Worm (Caenorhabditis elegans) whole organism, L4 larva: ENCODE results near the gene F23F12.12.

Source experiments
- D1046.2 ChIP-seq: fragments of 200-800 bp; sonication (Bioruptor generic); IDR thresholded peaks from 2 replicates; pipeline ENCODE4 v1.3.6; 2022; ENCODE audit warnings: missing genetic modification characterization, missing compliant biosample characterization
- T20F7.1 ChIP-seq: fragments of 200-800 bp; sonication (Bioruptor generic); optimal IDR thresholded peaks from 2 replicates; lab custom pipeline; 2018; ENCODE audit warnings: mild to moderate bottlenecking, missing genetic modification characterization, missing compliant biosample characterization
- Y48G9A.11 ChIP-seq: fragments of 200-800 bp; sonication (Bioruptor generic); IDR thresholded peaks from 2 replicates; pipeline ENCODE4 v1.3.6; 2022; ENCODE audit warnings: missing genetic modification reagents, missing genetic modification characterization, missing compliant biosample characterization
- ama-1 ChIP-seq: fragments of 150-350 bp; optimal IDR thresholded peaks from 2 replicates; lab custom pipeline; 2014; ENCODE audit warnings: inconsistent platforms, mixed read lengths
- ceh-20 ChIP-seq: fragments of 200-800 bp; sonication (Bioruptor generic); IDR thresholded peaks from 2 replicates; pipeline ENCODE4 v1.3.6; 2022; ENCODE audit warnings: missing genetic modification reagents, missing genetic modification characterization, missing compliant biosample characterization
- ceh-32 ChIP-seq: sonication (generic microtip); optimal IDR thresholded peaks from 2 replicates; lab custom pipeline; 2016; ENCODE audit warnings: mild to moderate bottlenecking, missing genetic modification characterization, missing compliant biosample characterization; ENCODE audit not compliant: poor library complexity
- cey-2 ChIP-seq: sonication (generic microtip); optimal IDR thresholded peaks from 3 replicates; lab custom pipeline; 2017; ENCODE audit warnings: missing genetic modification characterization, mild to moderate bottlenecking, missing compliant biosample characterization, antibody characterized with exemption, borderline replicate concordance; ENCODE audit not compliant: insufficient read depth
- daf-12 ChIP-seq: fragments of 150-350 bp; optimal IDR thresholded peaks from 2 replicates; lab custom pipeline; 2014; ENCODE audit warnings: missing biosample characterization, missing genetic modification reagents, missing genetic modification characterization
- daf-16 ChIP-seq, 3 experiments: sonication (generic microtip); optimal IDR thresholded peaks; 2 replicates each; lab custom pipeline; 2016 to 2017; ENCODE audit warnings: missing genetic modification characterization in 3 of 3, missing genetic modification reagents in 3 of 3, mild to moderate bottlenecking in 2 of 3, missing compliant biosample characterization in 2 of 3, missing biosample characterization in 1 of 3, moderate library complexity in 1 of 3
- dmd-6 ChIP-seq: fragments of 200-800 bp; sonication (Bioruptor generic); IDR thresholded peaks from 2 replicates; pipeline ENCODE4 v1.3.6; 2022; ENCODE audit warnings: missing genetic modification reagents, missing genetic modification characterization, missing compliant biosample characterization
- dmd-9 ChIP-seq: fragments of 200-800 bp; sonication (Bioruptor generic); IDR thresholded peaks from 2 replicates; pipeline ENCODE4 v1.3.6; 2022; ENCODE audit warnings: missing genetic modification reagents, missing genetic modification characterization, missing compliant biosample characterization
- duxl-1 ChIP-seq: sonication (generic microtip); optimal IDR thresholded peaks from 2 replicates; lab custom pipeline; 2016; ENCODE audit warnings: mild to moderate bottlenecking, missing genetic modification characterization, moderate library complexity, missing compliant biosample characterization; ENCODE audit not compliant: poor library complexity
- dve-1 ChIP-seq: sonication (generic microtip); optimal IDR thresholded peaks from 2 replicates; lab custom pipeline; 2017; ENCODE audit warnings: antibody characterized with exemption, mild to moderate bottlenecking, missing genetic modification characterization, missing compliant biosample characterization; ENCODE audit not compliant: insufficient read depth
- egl-43 ChIP-seq: fragments of 200-800 bp; sonication (Bioruptor generic); IDR thresholded peaks from 2 replicates; pipeline ENCODE4 v1.3.6; 2022; ENCODE audit warnings: missing genetic modification reagents, missing genetic modification characterization, missing compliant biosample characterization
- fos-1 ChIP-seq: fragments of 150-350 bp; optimal IDR thresholded peaks from 2 replicates; lab custom pipeline; 2014; ENCODE audit warnings: missing biosample characterization, missing genetic modification characterization
- hlh-11 ChIP-seq: fragments of 200-800 bp; sonication (Bioruptor generic); optimal IDR thresholded peaks from 2 replicates; lab custom pipeline; 2018; ENCODE audit warnings: mild to moderate bottlenecking, missing genetic modification characterization, missing compliant biosample characterization
- hlh-30 ChIP-seq: sonication (generic microtip); optimal IDR thresholded peaks from 2 replicates; lab custom pipeline; 2017; ENCODE audit warnings: antibody characterized with exemption, mild to moderate bottlenecking, missing genetic modification characterization, missing compliant biosample characterization; ENCODE audit not compliant: insufficient read depth
- hmg-1.1 ChIP-seq: fragments of 200-800 bp; sonication (Bioruptor generic); IDR thresholded peaks from 2 replicates; pipeline ENCODE4 v1.3.6; 2022; ENCODE audit warnings: missing genetic modification reagents, missing genetic modification characterization, missing compliant biosample characterization
- jun-1 ChIP-seq: fragments of 150-350 bp; optimal IDR thresholded peaks from 2 replicates; lab custom pipeline; 2014; ENCODE audit warnings: missing biosample characterization, missing genetic modification reagents, missing genetic modification characterization
- lin-38 ChIP-seq: fragments of 200-800 bp; sonication (Bioruptor generic); IDR thresholded peaks from 2 replicates; pipeline ENCODE4 v1.3.6; 2022; ENCODE audit warnings: missing genetic modification reagents, missing genetic modification characterization, missing compliant biosample characterization
- lin-39 ChIP-seq: fragments of 150-350 bp; optimal IDR thresholded peaks from 2 replicates; lab custom pipeline; 2014; ENCODE audit warnings: missing biosample characterization, missing genetic modification reagents, missing genetic modification characterization
- lsy-2 ChIP-seq, 2 experiments: fragments of 150-350 bp in 1 of 2; sonication (generic microtip) in 1 of 2; optimal IDR thresholded peaks; 2 replicates each; lab custom pipeline; 2014 to 2017; ENCODE audit warnings: missing biosample characterization in 2 of 2, missing genetic modification characterization in 2 of 2
- mdt-29 ChIP-seq: fragments of 200-800 bp; sonication (Bioruptor generic); IDR thresholded peaks from 2 replicates; pipeline ENCODE4 v1.3.6; 2022; ENCODE audit warnings: missing genetic modification reagents, missing genetic modification characterization, missing compliant biosample characterization
- mep-1 ChIP-seq: fragments of 150-350 bp; sonication (generic microtip); optimal IDR thresholded peaks from 3 replicates; lab custom pipeline; 2014; ENCODE audit warnings: missing biosample characterization, missing genetic modification characterization
- mxl-3 ChIP-seq: fragments of 200-800 bp; sonication (Bioruptor generic); optimal IDR thresholded peaks from 2 replicates; lab custom pipeline; 2018; ENCODE audit warnings: mild to moderate bottlenecking, missing genetic modification characterization, missing compliant biosample characterization
- nhr-111 ChIP-seq: fragments of 200-800 bp; sonication (Bioruptor generic); optimal IDR thresholded peaks from 2 replicates; lab custom pipeline; 2018; ENCODE audit warnings: mild to moderate bottlenecking, missing genetic modification characterization, missing compliant biosample characterization
- nhr-28 ChIP-seq: fragments of 150-350 bp; optimal IDR thresholded peaks from 2 replicates; lab custom pipeline; 2014; ENCODE audit warnings: missing biosample characterization, missing genetic modification characterization
- rbr-2 ChIP-seq: sonication (generic microtip); optimal IDR thresholded peaks from 2 replicates; lab custom pipeline; 2016; ENCODE audit warnings: missing genotype, missing genetic modification characterization, missing compliant biosample characterization
- skn-1 ChIP-seq: fragments of 150-350 bp; optimal IDR thresholded peaks from 2 replicates; lab custom pipeline; 2014; ENCODE audit warnings: missing biosample characterization, missing genetic modification characterization
- snpc-1.2 ChIP-seq: fragments of 200-800 bp; sonication (Bioruptor generic); IDR thresholded peaks from 2 replicates; pipeline ENCODE4 v1.3.6; 2022; ENCODE audit warnings: missing genetic modification reagents, missing genetic modification characterization, missing compliant biosample characterization
- snpc-4 ChIP-seq: fragments of 150-350 bp; optimal IDR thresholded peaks from 2 replicates; lab custom pipeline; 2014; ENCODE audit warnings: missing biosample characterization, missing genetic modification characterization
- spr-1 ChIP-seq: sonication (generic microtip); optimal IDR thresholded peaks from 2 replicates; lab custom pipeline; 2016; ENCODE audit warnings: mild to moderate bottlenecking, missing genetic modification characterization, missing compliant biosample characterization
- tra-1 ChIP-seq: fragments of 200-800 bp; sonication (Bioruptor generic); IDR thresholded peaks from 2 replicates; pipeline ENCODE4 v1.3.6; 2022; ENCODE audit warnings: missing genetic modification reagents, missing genetic modification characterization, missing compliant biosample characterization
- unc-39 ChIP-seq: sonication (generic microtip); optimal IDR thresholded peaks from 2 replicates; lab custom pipeline; 2017; ENCODE audit warnings: missing biosample characterization, missing genetic modification characterization
- unc-62 ChIP-seq, 3 experiments: fragments of 150-350 bp in 1 of 3; sonication (generic microtip); optimal IDR thresholded peaks in 2 of 3; peaks in 1 of 3; 1 replicate in 1 of 3; 2 replicates in 2 of 3; lab custom pipeline; 2014 to 2017; ENCODE audit warnings: missing biosample characterization in 3 of 3, missing genetic modification characterization in 3 of 3, missing genetic modification reagents in 3 of 3, missing genotype in 1 of 3
- zag-1 ChIP-seq: fragments of 150-350 bp; optimal IDR thresholded peaks from 2 replicates; lab custom pipeline; 2014; ENCODE audit warnings: missing biosample characterization, missing genetic modification characterization
- zip-2 ChIP-seq: fragments of 150-350 bp; optimal IDR thresholded peaks from 2 replicates; lab custom pipeline; 2014; ENCODE audit warnings: missing biosample characterization, missing genetic modification characterization
- ztf-7 ChIP-seq: fragments of 150-350 bp; optimal IDR thresholded peaks from 2 replicates; lab custom pipeline; 2014; ENCODE audit warnings: missing biosample characterization, missing genetic modification characterization

F23F12.12 gene

DNA sequence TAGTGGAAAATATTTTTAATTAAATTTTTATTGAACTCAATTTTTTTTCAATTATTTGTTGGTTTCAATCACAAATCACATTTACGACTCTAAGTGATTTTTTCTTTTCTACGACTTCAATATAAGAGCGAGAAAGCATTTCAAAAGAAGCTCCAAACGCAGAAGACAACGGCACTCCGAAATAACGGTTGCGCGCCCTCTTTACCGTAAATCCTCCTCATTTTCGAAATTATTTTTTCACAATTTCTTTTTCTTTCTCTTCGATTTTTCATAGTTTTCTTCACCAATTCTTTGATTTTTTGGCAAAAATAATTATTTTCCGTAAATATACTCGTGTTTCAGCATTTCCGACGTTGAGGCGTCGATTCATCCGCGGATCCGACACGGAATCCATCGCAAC, 3.8 kb upstream of the F23F12.12 start:
- peak; percentile 95 for TF ChIP-seq Y48G9A.11 (GFP tag; lab: Robert Waterston, UW)

DNA sequence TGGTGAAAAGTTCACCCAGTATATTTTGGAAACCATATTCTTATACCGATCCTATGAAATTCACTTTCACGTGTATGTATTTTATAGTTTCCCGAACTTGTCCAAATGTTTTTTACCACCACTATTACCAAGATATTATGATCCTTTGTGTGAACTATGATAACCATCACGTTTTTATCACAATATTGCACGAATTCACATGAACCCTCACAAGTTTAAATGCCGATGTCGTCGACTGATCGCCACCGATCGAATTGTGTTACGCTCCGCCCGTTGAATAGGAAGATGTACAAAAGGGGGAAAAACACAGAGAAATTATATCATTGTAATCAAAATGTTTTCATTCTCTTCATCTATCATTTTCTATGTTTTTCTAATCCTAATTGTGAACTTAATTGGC, 395 bp downstream of the F23F12.12 start:
- no peak for TF ChIP-seq zag-1
- no peak for TF ChIP-seq snpc-4 (tag; lab: Kevin White, UChicago)
- no peak for TF ChIP-seq duxl-1 (tag; lab: Kevin White, UChicago)
- no peak for TF ChIP-seq nhr-111 (GFP tag; lab: Kevin White, UChicago)
- peak; percentile 77 for TF ChIP-seq nhr-28
- peak; percentile 5 for TF ChIP-seq hlh-11 (tag; lab: Kevin White, UChicago)
- peak; percentile 28 for TF ChIP-seq mxl-3
- no peak for TF ChIP-seq ama-1 (lab: Kevin White, UChicago)
- no peak for TF ChIP-seq ceh-20
- no peak for TF ChIP-seq skn-1 (tag; lab: Kevin White, UChicago)
- TF ChIP-seq hlh-30 (tag; lab: Kevin White, UChicago), result peak; percentile 48

- TF ChIP-seq daf-12 (tag; lab: Kevin White, UChicago), result no peak
- peak; percentile 14 for TF ChIP-seq dve-1 (tag; lab: Kevin White, UChicago)
- no peak for TF ChIP-seq mdt-29 (GFP tag; lab: Robert Waterston, UW)
- TF ChIP-seq dmd-6 (GFP tag; lab: Robert Waterston, UW), result peak; percentile 44
- no peak for TF ChIP-seq D1046.2 (GFP tag; lab: Robert Waterston, UW)
- 0 out of 2 replicates have a peak, but pooled peaks have one; percentile 8 for TF ChIP-seq tra-1
- no peak for TF ChIP-seq ztf-7 (tag; lab: Kevin White, UChicago)
- no peak for TF ChIP-seq snpc-1.2 (GFP tag; lab: Robert Waterston, UW)
- TF ChIP-seq unc-39, result no peak
- peak; percentile 31 for TF ChIP-seq hlh-30 (tag; lab: Kevin White, UChicago)
- peak; percentile 20 for TF ChIP-seq nhr-28
- no peak for TF ChIP-seq dmd-9 (GFP tag; lab: Robert Waterston, UW)
- no peak for TF ChIP-seq Y48G9A.11 (GFP tag; lab: Robert Waterston, UW)
- peak in 1 of 2 experiments; percentile 18 for TF ChIP-seq lsy-2 (tag; optimal IDR thresholded peaks at IDR 0.05; lab: Kevin White, UChicago)
- TF ChIP-seq ceh-32 (tag; lab: Kevin White, UChicago), result no peak
- no peak for TF ChIP-seq lin-39 (tag; lab: Kevin White, UChicago)
- TF ChIP-seq mep-1 (tag; lab: Kevin White, UChicago), result no peak
- peak; percentile 44 for TF ChIP-seq cey-2 (tag; lab: Kevin White, UChicago)
- TF ChIP-seq spr-1 (tag; lab: Kevin White, UChicago), result no peak
- no peak for TF ChIP-seq hmg-1.1 (GFP tag; lab: Robert Waterston, UW)
- TF ChIP-seq lin-38 (GFP tag; lab: Robert Waterston, UW), result no peak
- TF ChIP-seq daf-16 (GFP tag; optimal IDR thresholded peaks at IDR 0.05; lab: Kevin White, UChicago), result no peak
- peak; percentile 73 for TF ChIP-seq daf-16 (tag; optimal IDR thresholded peaks at IDR 0.05; lab: Kevin White, UChicago)
- TF ChIP-seq hlh-11 (tag; lab: Kevin White, UChicago), result peak; percentile 36
- peak; percentile 22 for TF ChIP-seq T20F7.1 (GFP tag; lab: Kevin White, UChicago)
- TF ChIP-seq snpc-4 (tag; lab: Kevin White, UChicago), result no peak
- no peak for TF ChIP-seq zip-2
- TF ChIP-seq fos-1, result no peak
- TF ChIP-seq rbr-2 (tag; lab: Kevin White, UChicago), result no peak
- TF ChIP-seq unc-62 (GFP tag; optimal IDR thresholded peaks at IDR 0.05 in 1 of 2; lab: Kevin White, UChicago), result peak in 1 of 2 experiments; percentile 64
- TF ChIP-seq unc-62 (tag; optimal IDR thresholded peaks at IDR 0.05; lab: Kevin White, UChicago), result no peak
- TF ChIP-seq jun-1, result no peak
- TF ChIP-seq egl-43 (GFP tag; lab: Robert Waterston, UW), result no peak
These were observed 1.4 kb downstream of the F23F12.12 start for ce11 chrIII:6509301-6509700.
